Worm (Caenorhabditis elegans) whole organism, young adult: ENCODE measurements around the gene cdh-5.

Experiments used
- B0019.2 ChIP-seq: fragments of 200-800 bp; sonication (Bioruptor generic); conservative IDR thresholded peaks from 2 replicates; pipeline ENCODE4 v1.3.6; 2022; ENCODE audit warnings: missing genetic modification reagents, missing genetic modification characterization, missing compliant biosample characterization
- F57A8.1 ChIP-seq: fragments of 200-800 bp; sonication (Bioruptor generic); optimal IDR thresholded peaks from 2 replicates; lab custom pipeline; 2018; ENCODE audit warnings: mild to moderate bottlenecking, missing genetic modification characterization, moderate library complexity, missing compliant biosample characterization
- aptf-2 ChIP-seq: fragments of 200-800 bp; sonication (Bioruptor generic); conservative IDR thresholded peaks from 2 replicates; pipeline ENCODE4 v1.3.6; 2022; ENCODE audit warnings: missing genetic modification reagents, missing genetic modification characterization, missing compliant biosample characterization
- atf-7 ChIP-seq: sonication (generic microtip); optimal IDR thresholded peaks from 2 replicates; lab custom pipeline; 2017; ENCODE audit warnings: mild to moderate bottlenecking, missing genetic modification characterization, missing compliant biosample characterization
- ceh-27 ChIP-seq: fragments of 200-800 bp; sonication (Bioruptor generic); optimal IDR thresholded peaks from 2 replicates; lab custom pipeline; 2018; ENCODE audit warnings: mild to moderate bottlenecking, missing genetic modification characterization, moderate library complexity, missing compliant biosample characterization
- efl-1 ChIP-seq: fragments of 150-350 bp; optimal IDR thresholded peaks from 2 replicates; lab custom pipeline; 2014; ENCODE audit warnings: missing biosample characterization, missing genetic modification reagents, missing genetic modification characterization
- nfya-1 ChIP-seq: sonication (generic microtip); optimal IDR thresholded peaks from 2 replicates; lab custom pipeline; 2017; ENCODE audit warnings: antibody characterized with exemption, missing compliant biosample characterization, missing genetic modification characterization, borderline replicate concordance; ENCODE audit not compliant: insufficient read depth
- pha-4 ChIP-seq: fragments of 150-350 bp; sonication (generic microtip); optimal IDR thresholded peaks from 2 replicates; lab custom pipeline; 2014; ENCODE audit warnings: missing biosample characterization, missing genetic modification reagents, missing genetic modification characterization
- rcor-1 ChIP-seq: fragments of 200-800 bp; sonication (Bioruptor generic); IDR thresholded peaks from 2 replicates; pipeline ENCODE4 v1.3.6; 2022; ENCODE audit warnings: missing genetic modification reagents, missing genetic modification characterization, missing compliant biosample characterization
- sdz-38 ChIP-seq: sonication (generic microtip); optimal IDR thresholded peaks from 2 replicates; lab custom pipeline; 2016; ENCODE audit warnings: missing genotype, missing genetic modification characterization, missing compliant biosample characterization
- sptf-2 ChIP-seq: fragments of 200-800 bp; sonication (Bioruptor generic); optimal IDR thresholded peaks from 2 replicates; lab custom pipeline; 2018; ENCODE audit warnings: mild to moderate bottlenecking, missing genetic modification characterization, missing compliant biosample characterization
- ztf-22 ChIP-seq: fragments of 200-800 bp; sonication (Bioruptor generic); optimal IDR thresholded peaks from 2 replicates; lab custom pipeline; 2018; ENCODE audit warnings: mild to moderate bottlenecking, missing genetic modification characterization, moderate library complexity, missing compliant biosample characterization

DNA sequence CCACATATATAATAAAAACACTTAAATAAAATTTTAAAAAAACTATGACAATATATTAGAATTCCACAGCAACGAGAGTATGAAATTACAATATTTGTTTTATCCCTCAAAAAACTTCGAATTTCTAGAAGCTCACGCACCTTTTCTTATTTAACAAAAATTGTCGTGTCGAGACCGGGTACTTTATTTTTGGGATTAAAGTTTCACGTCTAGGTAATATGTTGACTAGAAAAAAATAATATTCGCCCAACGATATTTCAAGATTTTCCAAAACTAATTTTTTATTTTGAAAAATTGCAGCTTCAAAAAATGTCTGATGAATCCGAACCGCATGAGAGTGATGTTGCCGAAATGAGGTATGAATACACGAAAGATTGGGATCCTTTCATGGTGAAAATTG, 24.3 kb upstream of the cdh-5 start, which contains the start of gene C49C8.3:
- TF ChIP-seq atf-7 (tag; lab: Kevin White, UChicago) (no peak), nfya-1 (tag; lab: Kevin White, UChicago) (no peak), pha-4 (tag; lab: Kevin White, UChicago) (no peak), sdz-38 (tag; lab: Kevin White, UChicago) (no peak), aptf-2 (GFP tag; lab: Robert Waterston, UW) (no peak), rcor-1 (GFP tag; lab: Robert Waterston, UW) (no peak), F57A8.1 (GFP tag; lab: Kevin White, UChicago) (no peak), ceh-27 (GFP tag; lab: Kevin White, UChicago) (no peak), sptf-2 (no peak), B0019.2 (GFP tag; lab: Robert Waterston, UW) (no peak), ztf-22 (GFP tag; lab: Kevin White, UChicago) (no peak), efl-1 (GFP tag; lab: Kevin White, UChicago) (no peak)
